Worm (Caenorhabditis elegans) whole organism, L3 larva: ENCODE results near the gene phdh-1.

Source experiments
- fkh-10 ChIP-seq: sonication (generic microtip); optimal IDR thresholded peaks from 2 replicates; lab custom pipeline; 2017; ENCODE audit warnings: missing biosample characterization, missing genetic modification reagents, missing genetic modification characterization
- fos-1 ChIP-seq: fragments of 150-350 bp; optimal IDR thresholded peaks from 2 replicates; lab custom pipeline; 2014; ENCODE audit warnings: missing biosample characterization, missing genetic modification characterization
- nhr-237 ChIP-seq: fragments of 150-350 bp; optimal IDR thresholded peaks from 2 replicates; lab custom pipeline; 2014; ENCODE audit warnings: missing biosample characterization, missing genetic modification characterization
- pha-4 ChIP-seq: fragments of 150-350 bp; optimal IDR thresholded peaks from 2 replicates; lab custom pipeline; 2014; ENCODE audit warnings: missing biosample characterization, missing genetic modification reagents, missing genetic modification characterization
- unc-62 ChIP-seq: fragments of 150-350 bp; sonication (generic microtip); optimal IDR thresholded peaks from 4 replicates; lab custom pipeline; 2014; ENCODE audit warnings: missing biosample characterization, missing genetic modification reagents, missing genetic modification characterization
- ztf-4 ChIP-seq: fragments of 150-350 bp; optimal IDR thresholded peaks from 2 replicates; lab custom pipeline; 2014; ENCODE audit warnings: missing biosample characterization, missing genetic modification characterization

ce11 chrII:13641311-13641710 is 3.0 kb upstream of the phdh-1 start, which contains the start of gene fbxa-167:
- no peak for TF ChIP-seq fkh-10 (GFP tag; lab: Kevin White, UChicago)
- no peak for TF ChIP-seq nhr-237
- TF ChIP-seq unc-62 (GFP tag; lab: Kevin White, UChicago), result no peak
- TF ChIP-seq pha-4, result peak; percentile 9
- no peak for TF ChIP-seq fos-1 (tag; lab: Kevin White, UChicago)
- TF ChIP-seq ztf-4 (tag; lab: Kevin White, UChicago), result no peak
